Worm (Caenorhabditis elegans): ENCODE data around the gene ttll-15.

The ttll-15 gene

ce11 chrV:10342904-10343303, 15.4 kb upstream of the ttll-15 start, which contains the start of gene K07C5.3:
Gene K07C5.3 (plus strand): TSS chrV:10343032.
- TF ChIP-seq fax-1 (tag; optimal IDR thresholded peaks at IDR 0.05) (no peak), pha-2 (tag; optimal IDR thresholded peaks at IDR 0.05) (no peak), ceh-14 (tag; optimal IDR thresholded peaks at IDR 0.05) (no peak), nhr-232 (tag; optimal IDR thresholded peaks at IDR 0.05) (no peak), elt-4 (tag; optimal IDR thresholded peaks at IDR 0.05) (no peak), Y22D7AL.16 (tag; optimal IDR thresholded peaks at IDR 0.05) (no peak), ceh-34 (tag; optimal IDR thresholded peaks at IDR 0.05) (no peak), ceh-2 (tag; optimal IDR thresholded peaks at IDR 0.05) (no peak), hlh-30 (tag; optimal IDR thresholded peaks at IDR 0.05; ENCODE audit: insufficient read depth) (no peak), sox-4 (tag; optimal IDR thresholded peaks at IDR 0.05) (no peak), pros-1 (tag; optimal IDR thresholded peaks at IDR 0.05) (no peak), K02D7.2 (tag; optimal IDR thresholded peaks at IDR 0.05) (no peak), hlh-6 (tag; optimal IDR thresholded peaks at IDR 0.05) (no peak), C08G9.2 (tag; optimal IDR thresholded peaks at IDR 0.05) (no peak), ceh-18 (tag; optimal IDR thresholded peaks at IDR 0.05) (no peak)

ce11 chrV:10350054-10350453, 8.3 kb upstream of the ttll-15 start, which contains the start of gene K07C5.9:
Gene K07C5.9 (minus strand): TSS chrV:10350154.
- no peak for TF ChIP-seq sox-2 (GFP tag; IDR thresholded peaks at IDR 0.05)
- TF ChIP-seq nhr-232 (tag; optimal IDR thresholded peaks at IDR 0.05), result no peak
- TF ChIP-seq zip-5 (tag; optimal IDR thresholded peaks at IDR 0.05), result no peak
- no peak for TF ChIP-seq ceh-2 (tag; optimal IDR thresholded peaks at IDR 0.05)
- no peak for TF ChIP-seq ets-4 (tag; optimal IDR thresholded peaks at IDR 0.05)

ce11 chrV:10352928-10353427, 5.4 kb upstream of the ttll-15 start, which contains the start of gene nol-56:
Gene nol-56 (minus strand): TSS chrV:10352978.
- TF ChIP-seq unc-3 (GFP tag; conservative IDR thresholded peaks at IDR 0.05) (no peak), unc-3 (tag; optimal IDR thresholded peaks at IDR 0.05) (no peak), dve-1 (tag; optimal IDR thresholded peaks at IDR 0.05) (no peak), T23F11.4 (GFP tag; optimal IDR thresholded peaks at IDR 0.05) (no peak), lim-6 (tag; optimal IDR thresholded peaks at IDR 0.05) (no peak), ceh-22 (tag; optimal IDR thresholded peaks at IDR 0.05) (no peak), tbx-2 (tag; optimal IDR thresholded peaks at IDR 0.05) (peak; percentile 15), Y22D7AL.16 (tag; optimal IDR thresholded peaks at IDR 0.05) (no peak), ceh-45 (GFP tag; IDR thresholded peaks at IDR 0.05) (no peak), tbx-7 (tag; optimal IDR thresholded peaks at IDR 0.05) (peak; percentile 8), unc-42 (tag; optimal IDR thresholded peaks at IDR 0.05) (peak; percentile 7), K09A11.1 (tag; optimal IDR thresholded peaks at IDR 0.05; ENCODE audit: insufficient read depth) (no peak), nfya-1 (tag; optimal IDR thresholded peaks at IDR 0.05) (peak; percentile 58), pha-2 (tag; optimal IDR thresholded peaks at IDR 0.05) (no peak), syd-9 (tag; optimal IDR thresholded peaks at IDR 0.05) (no peak), sdc-2 (tag; optimal IDR thresholded peaks at IDR 0.05) (no peak), ceh-31 (tag; optimal IDR thresholded peaks at IDR 0.05) (peak; percentile 48)

- TF ChIP-seq ama-1 (optimal IDR thresholded peaks at IDR 0.05), result no peak
- TF ChIP-seq pros-1 (tag; optimal IDR thresholded peaks at IDR 0.05), result no peak
- TF ChIP-seq lin-11 (tag; optimal IDR thresholded peaks at IDR 0.05), result no peak
- TF ChIP-seq C08G9.2 (tag; optimal IDR thresholded peaks at IDR 0.05), result peak; percentile 98
- no peak for TF ChIP-seq ceh-30 (tag; optimal IDR thresholded peaks at IDR 0.05)
- peak; percentile 96 for TF ChIP-seq ceh-2 (tag; optimal IDR thresholded peaks at IDR 0.05)
- peak; percentile 50 for TF ChIP-seq nfya-1 (tag; optimal IDR thresholded peaks at IDR 0.05)
- no peak for TF ChIP-seq gmeb-2 (tag; optimal IDR thresholded peaks at IDR 0.05)
- TF ChIP-seq sdc-2 (tag; optimal IDR thresholded peaks at IDR 0.05), result peak; percentile 36
- no peak for TF ChIP-seq ceh-45 (GFP tag; IDR thresholded peaks at IDR 0.05)
- TF ChIP-seq npax-4 (tag; optimal IDR thresholded peaks at IDR 0.05), result no peak
- peak; percentile 95 for TF ChIP-seq tbx-2 (tag; optimal IDR thresholded peaks at IDR 0.05)
- no peak for TF ChIP-seq unc-55 (GFP tag; optimal IDR thresholded peaks at IDR 0.05)
- TF ChIP-seq pha-4 (tag; optimal IDR thresholded peaks at IDR 0.05), result no peak
- TF ChIP-seq hlh-13 (GFP tag; optimal IDR thresholded peaks at IDR 0.05), result no peak
- TF ChIP-seq ahr-1 (tag; optimal IDR thresholded peaks at IDR 0.05), result peak; percentile 52
- TF ChIP-seq elt-4 (tag; optimal IDR thresholded peaks at IDR 0.05), result no peak
- TF ChIP-seq Y22D7AL.16 (tag; optimal IDR thresholded peaks at IDR 0.05), result no peak
- TF ChIP-seq hlh-6 (tag; optimal IDR thresholded peaks at IDR 0.05), result no peak
- TF ChIP-seq che-1 (tag; optimal IDR thresholded peaks at IDR 0.05), result no peak
- peak; percentile 81 for TF ChIP-seq mec-3 (tag; optimal IDR thresholded peaks at IDR 0.05; ENCODE audit: borderline replicate concordance)
- TF ChIP-seq ceh-9 (tag; optimal IDR thresholded peaks at IDR 0.05), result no peak
- TF ChIP-seq elt-2 (tag; optimal IDR thresholded peaks at IDR 0.05), result peak; percentile 71
- no peak for TF ChIP-seq hlh-30 (tag; optimal IDR thresholded peaks at IDR 0.05; ENCODE audit: insufficient read depth)
- peak; percentile 8 for TF ChIP-seq pha-2 (tag; optimal IDR thresholded peaks at IDR 0.05)
These were observed 2.5 kb upstream of the ttll-15 start, which contains the start of gene sluh-7 for ce11 chrV:10355773-10356335. Gene sluh-7 (minus strand): TSS chrV:10355823.
